Fruit fly (Drosophila melanogaster) whole organism, embryonic: ENCODE measurements around the gene Trxr1.
A peak's percentile ranks its signal among the peaks of the same experiment; 100 is the strongest.

Source experiments
- Aef1 ChIP-seq: fragments of 200-800 bp; sonication (Bioruptor generic); IDR thresholded peaks from 3 replicates; pipeline ENCODE4 v1.3.6; 2022; ENCODE audit warnings: missing biosample characterization, missing genetic modification characterization
- Antp ChIP-seq: fragments of 200-800 bp; sonication (Bioruptor generic); optimal IDR thresholded peaks from 3 replicates; lab custom pipeline; 2016; ENCODE audit warnings: missing biosample characterization, missing genetic modification characterization
- Bgb ChIP-seq: fragments of 200-800 bp; sonication (Bioruptor generic); IDR thresholded peaks from 2 replicates; pipeline ENCODE4 v1.3.6; 2022; ENCODE audit warnings: missing biosample characterization, missing genetic modification characterization; ENCODE audit not compliant: partially characterized antibody
- CG10462 ChIP-seq: fragments of 200-800 bp; sonication (Bioruptor generic); optimal IDR thresholded peaks from 2 replicates; lab custom pipeline; 2016; ENCODE audit warnings: missing biosample characterization, missing genetic modification characterization
- CG11093 ChIP-seq: fragments of 200-800 bp; sonication (Bioruptor generic); IDR thresholded peaks from 3 replicates; pipeline ENCODE4 v1.3.6; 2022; ENCODE audit warnings: missing biosample characterization, missing genetic modification characterization
- CG11456 ChIP-seq: fragments of 200-800 bp; sonication (Bioruptor generic); IDR thresholded peaks from 3 replicates; pipeline ENCODE4 v1.3.6; 2022; ENCODE audit warnings: missing biosample characterization, missing genetic modification characterization
- CG12659 ChIP-seq: fragments of 200-800 bp; sonication (Bioruptor generic); optimal IDR thresholded peaks from 3 replicates; lab custom pipeline; 2017; ENCODE audit warnings: mild to moderate bottlenecking, missing biosample characterization, missing genetic modification reagents, missing genetic modification characterization
- CG13624 ChIP-seq: fragments of 200-800 bp; sonication (Bioruptor generic); optimal IDR thresholded peaks from 2 replicates; lab custom pipeline; 2016; ENCODE audit warnings: missing biosample characterization, missing genetic modification characterization
- CG2199 ChIP-seq: fragments of 200-800 bp; sonication (Bioruptor generic); IDR thresholded peaks from 3 replicates; pipeline ENCODE4 v1.3.6; 2022; ENCODE audit warnings: missing biosample characterization, missing genetic modification characterization
- CG34224 ChIP-seq: fragments of 200-800 bp; sonication (Bioruptor generic); IDR thresholded peaks from 3 replicates; pipeline ENCODE4 v1.3.6; 2022; ENCODE audit warnings: missing biosample characterization, missing genetic modification characterization; ENCODE audit not compliant: partially characterized antibody
- CG34376 ChIP-seq: fragments of 200-800 bp; sonication (Bioruptor generic); optimal IDR thresholded peaks from 2 replicates; lab custom pipeline; 2018; ENCODE audit warnings: missing biosample characterization, mild to moderate bottlenecking, missing genetic modification characterization
- CG4854 ChIP-seq: fragments of 200-800 bp; sonication (Bioruptor generic); optimal IDR thresholded peaks from 2 replicates; lab custom pipeline; 2016; ENCODE audit warnings: missing biosample characterization, missing genetic modification characterization, inconsistent platforms
- CG6654 ChIP-seq: fragments of 200-800 bp; sonication (Bioruptor generic); optimal IDR thresholded peaks from 2 replicates; lab custom pipeline; 2017; ENCODE audit warnings: missing biosample characterization, mild to moderate bottlenecking, missing genetic modification characterization
- CG6791 ChIP-seq: fragments of 200-800 bp; sonication (Bioruptor generic); IDR thresholded peaks from 3 replicates; pipeline ENCODE4 v1.3.6; 2022; ENCODE audit warnings: missing biosample characterization, missing genetic modification characterization; ENCODE audit not compliant: partially characterized antibody
- CG8290 ChIP-seq, 3 experiments: fragments of 200-800 bp; sonication (Bioruptor generic); optimal IDR thresholded peaks; 2 replicates each; lab custom pipeline; 2016 to 2019; ENCODE audit warnings: missing biosample characterization in 3 of 3, missing genetic modification characterization in 3 of 3, mild to moderate bottlenecking in 2 of 3, moderate library complexity in 1 of 3
- CG8765 ChIP-seq: fragments of 200-800 bp; sonication (Bioruptor generic); IDR thresholded peaks from 2 replicates; pipeline ENCODE4 v1.3.6; 2022; ENCODE audit warnings: missing biosample characterization, missing genetic modification characterization
- CG9797 ChIP-seq: fragments of 200-800 bp; sonication (Bioruptor generic); optimal IDR thresholded peaks from 3 replicates; lab custom pipeline; 2018; ENCODE audit warnings: missing biosample characterization, mild to moderate bottlenecking, missing genetic modification characterization
- CoRest ChIP-seq: fragments of 200-800 bp; sonication (Bioruptor generic); optimal IDR thresholded peaks from 3 replicates; lab custom pipeline; 2018; ENCODE audit warnings: missing biosample characterization, mild to moderate bottlenecking, missing genetic modification characterization, moderate library complexity
- ERR ChIP-seq: fragments of 200-800 bp; sonication (Bioruptor generic); optimal IDR thresholded peaks from 2 replicates; lab custom pipeline; 2016; ENCODE audit warnings: missing biosample characterization, missing genetic modification characterization
- H15 ChIP-seq: fragments of 200-800 bp; sonication (Bioruptor generic); IDR thresholded peaks from 3 replicates; pipeline ENCODE4 v1.3.6; 2022; ENCODE audit warnings: missing biosample characterization, missing genetic modification characterization
- HLH4C ChIP-seq: fragments of 200-800 bp; sonication (Bioruptor generic); IDR thresholded peaks from 3 replicates; pipeline ENCODE4 v1.3.6; 2022; ENCODE audit warnings: missing biosample characterization, missing genetic modification characterization; ENCODE audit not compliant: partially characterized antibody
- HmgZ ChIP-seq: fragments of 200-800 bp; sonication (Bioruptor generic); optimal IDR thresholded peaks from 2 replicates; lab custom pipeline; 2018; ENCODE audit warnings: missing biosample characterization, mild to moderate bottlenecking, missing genetic modification characterization
- Jarid2 ChIP-seq: fragments of 200-800 bp; sonication (Bioruptor generic); optimal IDR thresholded peaks from 3 replicates; lab custom pipeline; 2017; ENCODE audit warnings: mild to moderate bottlenecking, missing biosample characterization, missing genetic modification reagents, missing genetic modification characterization
- Max ChIP-seq: fragments of 200-800 bp; sonication (Bioruptor generic); optimal IDR thresholded peaks from 2 replicates; lab custom pipeline; 2016; ENCODE audit warnings: missing biosample characterization, mild to moderate bottlenecking, missing genetic modification characterization
- Myb ChIP-seq: fragments of 200-800 bp; sonication (Bioruptor generic); optimal IDR thresholded peaks from 2 replicates; lab custom pipeline; 2016; ENCODE audit warnings: missing biosample characterization, missing genetic modification characterization
- Nf-YC ChIP-seq: fragments of 200-800 bp; optimal IDR thresholded peaks from 3 replicates; lab custom pipeline; 2019; ENCODE audit warnings: missing biosample characterization, mild to moderate bottlenecking, missing genetic modification characterization, moderate library complexity
- Sry-β ChIP-seq: fragments of 200-800 bp; sonication (Bioruptor generic); optimal IDR thresholded peaks from 2 replicates; lab custom pipeline; 2018; ENCODE audit warnings: missing biosample characterization, mild to moderate bottlenecking, missing genetic modification characterization, moderate library complexity
- Stat92E ChIP-seq, 3 experiments: fragments of >200 bp in 2 of 3; fragments of 200-800 bp in 1 of 3; sonication (Bioruptor generic) in 1 of 3; optimal IDR thresholded peaks; 2 replicates each; lab custom pipeline; 2017 to 2019; ENCODE audit warnings: missing biosample characterization in 3 of 3, missing genetic modification characterization in 3 of 3, mild to moderate bottlenecking in 1 of 3, moderate library complexity in 1 of 3
- amos ChIP-seq: fragments of 200-800 bp; sonication (Bioruptor generic); IDR thresholded peaks from 2 replicates; pipeline ENCODE4 v1.3.6; 2022; ENCODE audit warnings: missing biosample characterization, missing genetic modification characterization; ENCODE audit not compliant: partially characterized antibody
- ase ChIP-seq: fragments of 200-800 bp; sonication (Bioruptor generic); IDR thresholded peaks from 3 replicates; pipeline ENCODE4 v1.3.6; 2022; ENCODE audit warnings: missing biosample characterization, missing genetic modification characterization
- cad ChIP-seq: fragments of >200 bp; optimal IDR thresholded peaks from 2 replicates; lab custom pipeline; 2017; ENCODE audit warnings: missing biosample characterization, missing genetic modification characterization
- crp ChIP-seq, 2 experiments: fragments of 200-800 bp; sonication (Bioruptor generic); optimal IDR thresholded peaks; 2 replicates in 1 of 2; 3 replicates in 1 of 2; lab custom pipeline; 2017; ENCODE audit warnings: missing biosample characterization in 2 of 2, missing genetic modification characterization in 2 of 2, mild to moderate bottlenecking in 1 of 2, moderate library complexity in 1 of 2
- cwo ChIP-seq: fragments of 200-800 bp; sonication (Bioruptor generic); optimal IDR thresholded peaks from 3 replicates; lab custom pipeline; 2017; ENCODE audit warnings: missing biosample characterization, missing genetic modification characterization, mild to moderate bottlenecking, moderate library complexity, missing genetic modification reagents
- emc ChIP-seq: fragments of 200-800 bp; sonication (Bioruptor generic); optimal IDR thresholded peaks from 2 replicates; lab custom pipeline; 2016; ENCODE audit warnings: missing biosample characterization, missing genetic modification characterization
- eyg ChIP-seq: fragments of 200-800 bp; sonication (Bioruptor generic); optimal IDR thresholded peaks from 3 replicates; lab custom pipeline; 2016; ENCODE audit warnings: missing biosample characterization, missing genetic modification characterization
- fd64A ChIP-seq: fragments of 200-800 bp; sonication (Bioruptor generic); optimal IDR thresholded peaks from 3 replicates; lab custom pipeline; 2018; ENCODE audit warnings: missing biosample characterization, mild to moderate bottlenecking, missing genetic modification characterization
- gro ChIP-seq: fragments of 200-800 bp; sonication (Bioruptor generic); optimal IDR thresholded peaks from 2 replicates; lab custom pipeline; 2016; ENCODE audit warnings: missing biosample characterization, missing genetic modification characterization
- nerfin-2 ChIP-seq: fragments of 200-800 bp; sonication (Bioruptor generic); IDR thresholded peaks from 2 replicates; pipeline ENCODE4 v1.3.6; 2022; ENCODE audit warnings: missing biosample characterization, missing genetic modification characterization; ENCODE audit not compliant: partially characterized antibody
- ro ChIP-seq: fragments of 200-800 bp; sonication (Bioruptor generic); IDR thresholded peaks from 2 replicates; pipeline ENCODE4 v1.3.6; 2022; ENCODE audit warnings: missing biosample characterization, missing genetic modification characterization
- row ChIP-seq: fragments of 200-800 bp; sonication (Bioruptor generic); IDR thresholded peaks from 3 replicates; pipeline ENCODE4 v1.3.6; 2022; ENCODE audit warnings: missing biosample characterization, missing genetic modification characterization
- sd ChIP-seq: fragments of 200-800 bp; sonication (Bioruptor generic); optimal IDR thresholded peaks from 3 replicates; lab custom pipeline; 2018; ENCODE audit warnings: missing biosample characterization, mild to moderate bottlenecking, missing genetic modification characterization, moderate library complexity
- so ChIP-seq: fragments of 200-800 bp; sonication (Bioruptor generic); IDR thresholded peaks from 3 replicates; pipeline ENCODE4 v1.3.6; 2022; ENCODE audit warnings: missing biosample characterization, missing genetic modification characterization
- sob ChIP-seq: fragments of 200-800 bp; sonication (Bioruptor generic); IDR thresholded peaks from 2 replicates; pipeline ENCODE4 v1.3.6; 2022; ENCODE audit warnings: missing biosample characterization, missing genetic modification characterization
- sug ChIP-seq: fragments of 200-800 bp; optimal IDR thresholded peaks from 2 replicates; lab custom pipeline; 2019; ENCODE audit warnings: missing biosample characterization, mild to moderate bottlenecking, missing genetic modification characterization, moderate library complexity
- unc-4 ChIP-seq: fragments of 200-800 bp; sonication (Bioruptor generic); IDR thresholded peaks from 2 replicates; pipeline ENCODE4 v1.3.6; 2022; ENCODE audit warnings: missing biosample characterization, missing genetic modification characterization; ENCODE audit not compliant: partially characterized antibody
- wdn ChIP-seq: fragments of 200-800 bp; sonication (Bioruptor generic); IDR thresholded peaks from 2 replicates; pipeline ENCODE4 v1.3.6; 2022; ENCODE audit warnings: missing biosample characterization, missing genetic modification characterization
- zf30C ChIP-seq: fragments of 200-800 bp; sonication (Bioruptor generic); optimal IDR thresholded peaks from 3 replicates; lab custom pipeline; 2018; ENCODE audit warnings: missing biosample characterization, mild to moderate bottlenecking, missing genetic modification characterization

The Trxr1 gene

dm6 chrX:8193017-8193556, 49.2 kb upstream of the Trxr1 start:
- peak; percentile 95 for TF ChIP-seq Jarid2 (GFP tag; lab: Kevin White, UChicago)
- TF ChIP-seq CG11456 = peak; percentile 70; the same call in 2 of the 3 replicates
- TF ChIP-seq Myb (GFP tag; lab: Kevin White, UChicago) = peak; percentile 41
- peak; percentile 19 for TF ChIP-seq HmgZ
- TF ChIP-seq eyg (GFP tag; lab: Kevin White, UChicago) = peak; percentile 8
- peak; percentile 7 for TF ChIP-seq CG12659 (GFP tag; lab: Kevin White, UChicago)
- peak; percentile 2 for TF ChIP-seq Nf-YC (tag; lab: Kevin White, UChicago)
- peak; percentile 41; the same call in 1 of the 3 replicates for TF ChIP-seq CG6791 (GFP tag; lab: Robert Waterston, UW)
- peak; percentile 62 for TF ChIP-seq zf30C (GFP tag; lab: Kevin White, UChicago)
- TF ChIP-seq sob (GFP tag; lab: Robert Waterston, UW) = no peak; the same call in 1 of the 2 replicates
- peak; percentile 21; the same call in 1 of the 2 replicates for TF ChIP-seq unc-4 (GFP tag; lab: Robert Waterston, UW)
- TF ChIP-seq amos (GFP tag; lab: Robert Waterston, UW) = peak; percentile 39; the same call in 1 of the 2 replicates
- no peak for TF ChIP-seq CG9797 (GFP tag; lab: Kevin White, UChicago)
- TF ChIP-seq sug (tag; lab: Kevin White, UChicago) = peak; percentile 34
- no peak for TF ChIP-seq CG8290 (GFP tag; optimal IDR thresholded peaks at IDR 0.05; lab: Kevin White, UChicago)
- TF ChIP-seq CG8290 (tag; optimal IDR thresholded peaks at IDR 0.05; lab: Kevin White, UChicago) = peak in 1 of 2 experiments; percentile 44
- TF ChIP-seq ERR = peak; percentile 27
- TF ChIP-seq fd64A (GFP tag; lab: Kevin White, UChicago) = no peak
- peak; percentile 62 for TF ChIP-seq cad (GFP tag; lab: Kevin White, UChicago)
- no peak for TF ChIP-seq CG34224 (GFP tag; lab: Robert Waterston, UW)
- TF ChIP-seq CoRest (tag; lab: Kevin White, UChicago) = peak; percentile 7
- TF ChIP-seq CG34376 = peak; percentile 26
- no peak for TF ChIP-seq CG4854 (GFP tag; lab: Kevin White, UChicago)
- TF ChIP-seq sd (tag; lab: Kevin White, UChicago) = peak; percentile 42
- TF ChIP-seq cwo (GFP tag; lab: Kevin White, UChicago) = peak; percentile 73
- no peak for TF ChIP-seq CG10462
- TF ChIP-seq crp (GFP tag; optimal IDR thresholded peaks at IDR 0.05; lab: Kevin White, UChicago) = no peak
- 0 out of 3 replicates have a peak, but pooled peaks have one; percentile 31 for TF ChIP-seq so (GFP tag; lab: Robert Waterston, UW)
- TF ChIP-seq Aef1 = peak; percentile 43; the same call in 2 of the 3 replicates
- 0 out of 3 replicates have a peak, but pooled peaks have one; percentile 24 for TF ChIP-seq H15 (GFP tag; lab: Robert Waterston, UW)
- TF ChIP-seq ro (GFP tag; lab: Robert Waterston, UW) = no peak
- peak; percentile 51 for TF ChIP-seq CG13624 (GFP tag; lab: Kevin White, UChicago)
- TF ChIP-seq Antp (GFP tag; lab: Kevin White, UChicago) = peak; percentile 19
- TF ChIP-seq Sry-β = peak; percentile 91
- 0 out of 3 replicates have a peak, but pooled peaks have one; percentile 29 for TF ChIP-seq CG11093 (GFP tag; lab: Robert Waterston, UW)
- TF ChIP-seq row (GFP tag; lab: Robert Waterston, UW) = peak; percentile 73
- TF ChIP-seq wdn (GFP tag; lab: Robert Waterston, UW) = peak; percentile 20; the same call in 1 of the 2 replicates
- TF ChIP-seq ase (GFP tag; lab: Robert Waterston, UW) = 0 out of 3 replicates have a peak, but pooled peaks have one; percentile 19
- TF ChIP-seq HLH4C = peak; percentile 50
- 0 out of 2 replicates have a peak, but pooled peaks have one; percentile 13 for TF ChIP-seq nerfin-2 (GFP tag; lab: Robert Waterston, UW)
- TF ChIP-seq CG2199 (GFP tag; lab: Robert Waterston, UW) = 0 out of 3 replicates have a peak, but pooled peaks have one; percentile 53
- no peak for TF ChIP-seq emc (GFP tag; lab: Kevin White, UChicago)
- TF ChIP-seq gro = peak; percentile 30
- TF ChIP-seq Bgb (GFP tag; lab: Robert Waterston, UW) = peak; percentile 62; the same call in 1 of the 2 replicates
- TF ChIP-seq Max (GFP tag; lab: Kevin White, UChicago) = no peak
- 0 out of 2 replicates have a peak, but pooled peaks have one; percentile 7 for TF ChIP-seq CG8765 (GFP tag; lab: Robert Waterston, UW)
- TF ChIP-seq CG6654 = peak; percentile 94
- TF ChIP-seq Stat92E (GFP tag; optimal IDR thresholded peaks at IDR 0.05; lab: Kevin White, UChicago) = peak in 1 of 3 experiments; percentile 4
